Fruit fly (Drosophila melanogaster) whole organism, embryonic: ENCODE data around the gene HDAC1.
A peak's percentile ranks its signal among the peaks of the same experiment; 100 is the strongest.

Experiments used
- Atf6 ChIP-seq: fragments of 200-800 bp; sonication (Bioruptor generic); IDR thresholded peaks from 2 replicates; pipeline ENCODE4 v1.3.6; 2022; ENCODE audit warnings: missing biosample characterization, missing genetic modification characterization
- Bgb ChIP-seq: fragments of 200-800 bp; sonication (Bioruptor generic); IDR thresholded peaks from 2 replicates; pipeline ENCODE4 v1.3.6; 2022; ENCODE audit warnings: missing biosample characterization, missing genetic modification characterization; ENCODE audit not compliant: partially characterized antibody
- BtbVII ChIP-seq: fragments of 200-800 bp; sonication (Bioruptor generic); optimal IDR thresholded peaks from 3 replicates; lab custom pipeline; 2017; ENCODE audit warnings: missing biosample characterization, mild to moderate bottlenecking, missing genetic modification characterization
- CG10431 ChIP-seq: fragments of 200-800 bp; sonication (Bioruptor generic); optimal IDR thresholded peaks from 3 replicates; lab custom pipeline; 2018; ENCODE audit warnings: missing biosample characterization, mild to moderate bottlenecking, missing genetic modification characterization
- CG11085 ChIP-seq: fragments of 200-800 bp; sonication (Bioruptor generic); IDR thresholded peaks from 2 replicates; pipeline ENCODE4 v1.3.6; 2022; ENCODE audit warnings: missing biosample characterization, missing genetic modification characterization
- CG11456 ChIP-seq: fragments of 200-800 bp; sonication (Bioruptor generic); IDR thresholded peaks from 3 replicates; pipeline ENCODE4 v1.3.6; 2022; ENCODE audit warnings: missing biosample characterization, missing genetic modification characterization
- CG13123 ChIP-seq: fragments of 200-800 bp; sonication (Bioruptor generic); optimal IDR thresholded peaks from 2 replicates; lab custom pipeline; 2016; ENCODE audit warnings: missing biosample characterization, missing genetic modification characterization
- CG14441 ChIP-seq: fragments of 200-800 bp; sonication (Bioruptor generic); IDR thresholded peaks from 2 replicates; pipeline ENCODE4 v1.3.6; 2022; ENCODE audit warnings: missing biosample characterization, missing genetic modification characterization
- CG14965 ChIP-seq: fragments of 200-800 bp; sonication (Bioruptor generic); optimal IDR thresholded peaks from 2 replicates; lab custom pipeline; 2016; ENCODE audit warnings: missing biosample characterization, missing genetic modification characterization, borderline replicate concordance
- CG15479 ChIP-seq: fragments of 200-800 bp; sonication (Bioruptor generic); optimal IDR thresholded peaks from 3 replicates; lab custom pipeline; 2019; ENCODE audit warnings: missing biosample characterization, mild to moderate bottlenecking, missing genetic modification characterization, moderate library complexity
- CG17361 ChIP-seq: fragments of 200-800 bp; sonication (Bioruptor generic); IDR thresholded peaks from 3 replicates; pipeline ENCODE4 v1.3.6; 2022; ENCODE audit warnings: missing biosample characterization, missing genetic modification characterization
- CG17385 ChIP-seq: fragments of 200-800 bp; sonication (Bioruptor generic); optimal IDR thresholded peaks from 3 replicates; lab custom pipeline; 2018; ENCODE audit warnings: missing biosample characterization, mild to moderate bottlenecking, missing genetic modification characterization
- CG2120 ChIP-seq: fragments of 200-800 bp; sonication (Bioruptor generic); optimal IDR thresholded peaks from 3 replicates; lab custom pipeline; 2016; ENCODE audit warnings: missing biosample characterization, missing genetic modification characterization
- CG2875 ChIP-seq: fragments of 200-800 bp; sonication (Bioruptor generic); optimal IDR thresholded peaks from 2 replicates; lab custom pipeline; 2017; ENCODE audit warnings: missing biosample characterization, mild to moderate bottlenecking, missing genetic modification characterization, missing genetic modification reagents
- CG3065 ChIP-seq: fragments of 200-800 bp; sonication (Bioruptor generic); optimal IDR thresholded peaks from 2 replicates; lab custom pipeline; 2016; ENCODE audit warnings: missing biosample characterization, missing genetic modification characterization
- CG33213 ChIP-seq: fragments of 200-800 bp; sonication (Bioruptor generic); optimal IDR thresholded peaks from 3 replicates; lab custom pipeline; 2016; ENCODE audit warnings: missing biosample characterization, missing genetic modification characterization
- CG42726 ChIP-seq: fragments of 200-800 bp; sonication (Bioruptor generic); IDR thresholded peaks from 2 replicates; pipeline ENCODE4 v1.3.6; 2022; ENCODE audit warnings: missing biosample characterization, missing genetic modification characterization; ENCODE audit not compliant: partially characterized antibody
- CG4360 ChIP-seq: fragments of 200-800 bp; sonication (Bioruptor generic); IDR thresholded peaks from 2 replicates; pipeline ENCODE4 v1.3.6; 2022; ENCODE audit warnings: missing biosample characterization, missing genetic modification characterization
- CG4617 ChIP-seq: fragments of 200-800 bp; sonication (Bioruptor generic); optimal IDR thresholded peaks from 3 replicates; lab custom pipeline; 2016; ENCODE audit warnings: missing biosample characterization, missing genetic modification characterization, borderline replicate concordance
- CG4854 ChIP-seq: fragments of 200-800 bp; sonication (Bioruptor generic); optimal IDR thresholded peaks from 2 replicates; lab custom pipeline; 2016; ENCODE audit warnings: missing biosample characterization, missing genetic modification characterization, inconsistent platforms
- CG5245 ChIP-seq: fragments of 200-800 bp; sonication (Bioruptor generic); optimal IDR thresholded peaks from 3 replicates; lab custom pipeline; 2016; ENCODE audit warnings: missing biosample characterization, missing genetic modification characterization
- CG6272 ChIP-seq: fragments of 200-800 bp; sonication (Bioruptor generic); IDR thresholded peaks from 2 replicates; pipeline ENCODE4 v1.3.6; 2022; ENCODE audit warnings: missing biosample characterization, missing genetic modification characterization
- CG6654 ChIP-seq: fragments of 200-800 bp; sonication (Bioruptor generic); optimal IDR thresholded peaks from 2 replicates; lab custom pipeline; 2017; ENCODE audit warnings: missing biosample characterization, mild to moderate bottlenecking, missing genetic modification characterization
- CG6854 ChIP-seq: fragments of 200-800 bp; sonication (Bioruptor generic); optimal IDR thresholded peaks from 3 replicates; lab custom pipeline; 2017; ENCODE audit warnings: missing biosample characterization, mild to moderate bottlenecking, missing genetic modification characterization
- CG7556 ChIP-seq: fragments of 200-800 bp; sonication (Bioruptor generic); optimal IDR thresholded peaks from 2 replicates; lab custom pipeline; 2017; ENCODE audit warnings: missing biosample characterization, mild to moderate bottlenecking, missing genetic modification characterization
- CkIIα-i1 ChIP-seq: fragments of 200-800 bp; sonication (Bioruptor generic); IDR thresholded peaks from 2 replicates; pipeline ENCODE4 v1.3.6; 2022; ENCODE audit warnings: missing biosample characterization, missing genetic modification characterization
- Doc3 ChIP-seq: fragments of 200-800 bp; sonication (Bioruptor generic); IDR thresholded peaks from 3 replicates; pipeline ENCODE4 v1.3.6; 2022; ENCODE audit warnings: missing biosample characterization, missing genetic modification characterization; ENCODE audit not compliant: partially characterized antibody
- Fer1 ChIP-seq: fragments of 200-800 bp; sonication (Bioruptor generic); optimal IDR thresholded peaks from 2 replicates; lab custom pipeline; 2017; ENCODE audit warnings: missing biosample characterization, mild to moderate bottlenecking, missing genetic modification characterization
- Hmr ChIP-seq: fragments of 200-800 bp; sonication (Bioruptor generic); optimal IDR thresholded peaks from 3 replicates; lab custom pipeline; 2017; ENCODE audit warnings: mild to moderate bottlenecking, missing biosample characterization, missing genetic modification reagents, missing genetic modification characterization
- Hr39 ChIP-seq: fragments of >200 bp; optimal IDR thresholded peaks from 2 replicates; lab custom pipeline; 2017
- MTF-1 ChIP-seq: fragments of 200-800 bp; sonication (Bioruptor generic); optimal IDR thresholded peaks from 2 replicates; lab custom pipeline; 2018; ENCODE audit warnings: missing biosample characterization, mild to moderate bottlenecking, missing genetic modification characterization, borderline replicate concordance
- Oaz ChIP-seq: fragments of 200-800 bp; sonication (Bioruptor generic); IDR thresholded peaks from 2 replicates; pipeline ENCODE4 v1.3.6; 2022; ENCODE audit warnings: missing biosample characterization, missing genetic modification characterization
- PHDP ChIP-seq: fragments of 200-800 bp; sonication (Bioruptor generic); optimal IDR thresholded peaks from 3 replicates; lab custom pipeline; 2018; ENCODE audit warnings: missing biosample characterization, mild to moderate bottlenecking, missing genetic modification characterization, moderate library complexity
- Ssrp ChIP-seq: fragments of 200-800 bp; sonication (Bioruptor generic); optimal IDR thresholded peaks from 2 replicates; lab custom pipeline; 2018; ENCODE audit warnings: missing biosample characterization, mild to moderate bottlenecking, missing genetic modification characterization, moderate library complexity
- fd3F ChIP-seq: fragments of 200-800 bp; sonication (Bioruptor generic); optimal IDR thresholded peaks from 2 replicates; lab custom pipeline; 2018; ENCODE audit warnings: missing biosample characterization, mild to moderate bottlenecking, missing genetic modification characterization, moderate library complexity
- ftz-f1 ChIP-seq: fragments of 200-800 bp; sonication (Bioruptor generic); optimal IDR thresholded peaks from 2 replicates; lab custom pipeline; 2016; ENCODE audit warnings: missing biosample characterization, missing genetic modification characterization
- gsb ChIP-seq: fragments of 200-800 bp; sonication (Bioruptor generic); IDR thresholded peaks from 2 replicates; pipeline ENCODE4 v1.3.6; 2022; ENCODE audit warnings: missing biosample characterization, missing genetic modification characterization
- ind ChIP-seq: fragments of 200-800 bp; sonication (Bioruptor generic); optimal IDR thresholded peaks from 3 replicates; lab custom pipeline; 2016; ENCODE audit warnings: missing biosample characterization, missing genetic modification characterization
- mld ChIP-seq: fragments of 200-800 bp; sonication (Bioruptor generic); IDR thresholded peaks from 3 replicates; pipeline ENCODE4 v1.3.6; 2022; ENCODE audit warnings: missing biosample characterization, missing genetic modification characterization; ENCODE audit not compliant: partially characterized antibody
- nerfin-2 ChIP-seq: fragments of 200-800 bp; sonication (Bioruptor generic); IDR thresholded peaks from 2 replicates; pipeline ENCODE4 v1.3.6; 2022; ENCODE audit warnings: missing biosample characterization, missing genetic modification characterization; ENCODE audit not compliant: partially characterized antibody
- otp ChIP-seq: fragments of 200-800 bp; sonication (Bioruptor generic); IDR thresholded peaks from 3 replicates; pipeline ENCODE4, ENCODE4 v1.3.6; 2022; ENCODE audit warnings: missing biosample characterization, missing genetic modification characterization
- row ChIP-seq: fragments of 200-800 bp; sonication (Bioruptor generic); IDR thresholded peaks from 3 replicates; pipeline ENCODE4 v1.3.6; 2022; ENCODE audit warnings: missing biosample characterization, missing genetic modification characterization
- seq ChIP-seq: fragments of 200-800 bp; sonication (Bioruptor generic); IDR thresholded peaks from 2 replicates; pipeline ENCODE4 v1.3.6; 2022; ENCODE audit warnings: missing biosample characterization, missing genetic modification characterization
- sqz ChIP-seq: fragments of 200-800 bp; sonication (Bioruptor generic); optimal IDR thresholded peaks from 3 replicates; lab custom pipeline; 2018; ENCODE audit warnings: missing biosample characterization, mild to moderate bottlenecking, missing genetic modification characterization
- stc ChIP-seq: fragments of 200-800 bp; sonication (Bioruptor generic); IDR thresholded peaks from 2 replicates; pipeline ENCODE4 v1.3.6; 2022; ENCODE audit warnings: missing biosample characterization, missing genetic modification characterization
- stwl ChIP-seq: fragments of 200-800 bp; sonication (Bioruptor generic); optimal IDR thresholded peaks from 3 replicates; lab custom pipeline; 2018; ENCODE audit warnings: missing biosample characterization, mild to moderate bottlenecking, missing genetic modification characterization, moderate library complexity
- tx ChIP-seq: fragments of 200-800 bp; sonication (Bioruptor generic); optimal IDR thresholded peaks from 2 replicates; lab custom pipeline; 2016; ENCODE audit warnings: missing biosample characterization, missing genetic modification characterization
- vnd ChIP-seq: fragments of 200-800 bp; sonication (Bioruptor generic); IDR thresholded peaks from 3 replicates; pipeline ENCODE4 v1.3.6; 2022; ENCODE audit warnings: missing biosample characterization, missing genetic modification characterization; ENCODE audit not compliant: partially characterized antibody
- zen ChIP-seq: fragments of 200-800 bp; sonication (Bioruptor generic); optimal IDR thresholded peaks from 3 replicates; lab custom pipeline; 2018; ENCODE audit warnings: missing biosample characterization, mild to moderate bottlenecking, missing genetic modification characterization, moderate library complexity

The HDAC1 gene

DNA sequence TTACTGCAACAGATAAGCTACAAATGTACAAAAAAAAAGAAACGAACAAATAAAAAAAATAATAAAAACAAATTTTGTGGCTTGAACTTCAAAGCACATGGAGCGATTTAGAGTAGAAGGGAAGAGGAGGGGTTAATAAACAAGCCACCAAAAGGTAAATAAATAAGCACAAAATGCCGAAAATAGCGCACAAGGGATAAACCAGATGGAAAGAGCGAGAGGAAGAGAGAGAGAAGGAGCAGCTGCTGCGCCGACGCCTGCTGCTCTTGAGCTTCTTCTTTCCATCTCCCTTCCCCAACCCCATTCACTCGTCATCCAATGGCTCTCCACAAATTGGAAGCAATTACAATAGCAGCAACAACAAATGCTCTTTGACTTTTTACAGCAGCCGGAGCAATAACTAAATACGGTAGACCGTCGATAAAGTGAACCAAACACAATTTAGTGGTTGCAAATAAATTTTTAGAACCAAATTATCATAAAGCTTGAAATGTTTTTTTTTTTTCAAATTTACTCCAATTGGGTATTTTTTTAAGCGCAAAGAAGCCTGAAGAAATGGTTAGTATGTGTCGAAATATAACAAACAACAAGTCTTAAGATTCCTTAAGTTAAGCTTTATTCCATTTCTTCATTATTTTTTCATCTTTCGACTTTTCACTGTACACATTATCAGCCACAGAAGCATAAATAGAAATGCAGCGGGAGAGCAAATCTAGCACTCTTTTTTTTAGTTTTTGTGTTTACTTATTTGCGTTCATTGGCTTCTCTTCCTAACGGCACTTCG, 2.0 kb upstream of the HDAC1 start (continued):
- TF ChIP-seq zen (tag; lab: Kevin White, UChicago) = peak; percentile 71
- peak; percentile 91 for TF ChIP-seq Ssrp (tag; lab: Kevin White, UChicago)
- peak; percentile 65 for TF ChIP-seq CG14965 (GFP tag; lab: Kevin White, UChicago)
- TF ChIP-seq Fer1 (GFP tag; lab: Kevin White, UChicago) = peak; percentile 89
- TF ChIP-seq CG6272 (GFP tag; lab: Robert Waterston, UW) = peak; percentile 74
- TF ChIP-seq CG15479 (GFP tag; lab: Kevin White, UChicago) = no peak
- TF ChIP-seq Atf6 (GFP tag; lab: Robert Waterston, UW) = peak; percentile 86
- peak; percentile 89 for TF ChIP-seq CG7556 (GFP tag; lab: Kevin White, UChicago)
- peak; percentile 76 for TF ChIP-seq Hmr (GFP tag; lab: Kevin White, UChicago)
- TF ChIP-seq CG13123 (GFP tag; lab: Kevin White, UChicago) = peak; percentile 64
- no peak for TF ChIP-seq vnd (GFP tag; lab: Robert Waterston, UW)
- peak; percentile 75 for TF ChIP-seq CG11085 (GFP tag; lab: Robert Waterston, UW)
- no peak for TF ChIP-seq Doc3 (GFP tag; lab: Robert Waterston, UW)
- no peak for TF ChIP-seq stwl (tag; lab: Kevin White, UChicago)
- TF ChIP-seq MTF-1 (GFP tag; lab: Kevin White, UChicago) = peak; percentile 35
- peak; percentile 74 for TF ChIP-seq CG4617 (GFP tag; lab: Kevin White, UChicago)
- peak; percentile 86 for TF ChIP-seq fd3F (GFP tag; lab: Kevin White, UChicago)
- peak; percentile 65 for TF ChIP-seq CG6654
- TF ChIP-seq CG11456 (GFP tag; lab: Robert Waterston, UW) = peak; percentile 72
- TF ChIP-seq CG3065 (GFP tag; lab: Kevin White, UChicago) = peak; percentile 61
- TF ChIP-seq CG2875 (GFP tag; lab: Kevin White, UChicago) = peak; percentile 63
- TF ChIP-seq tx (GFP tag; lab: Kevin White, UChicago) = peak; percentile 88
- TF ChIP-seq Bgb (GFP tag; lab: Robert Waterston, UW) = no peak
- TF ChIP-seq CG17361 (GFP tag; lab: Robert Waterston, UW) = peak; percentile 96
- TF ChIP-seq CG42726 (GFP tag; lab: Robert Waterston, UW) = no peak
- peak; percentile 82 for TF ChIP-seq CG17385
- TF ChIP-seq BtbVII (GFP tag; lab: Kevin White, UChicago) = peak; percentile 76
- TF ChIP-seq seq (GFP tag; lab: Robert Waterston, UW) = peak; percentile 82
- TF ChIP-seq CkIIα-i1 = peak; percentile 34; the same call in 1 of the 2 replicates
- no peak for TF ChIP-seq Hr39
- no peak for TF ChIP-seq nerfin-2 (GFP tag; lab: Robert Waterston, UW)
- TF ChIP-seq CG2120 (GFP tag; lab: Kevin White, UChicago) = peak; percentile 92
- peak; percentile 89 for TF ChIP-seq CG14441 (GFP tag; lab: Robert Waterston, UW)
- 0 out of 2 replicates have a peak, but pooled peaks have one; percentile 47 for TF ChIP-seq CG4360
- peak; percentile 84 for TF ChIP-seq CG5245
- TF ChIP-seq CG4854 (GFP tag; lab: Kevin White, UChicago) = peak; percentile 81
- TF ChIP-seq Oaz (GFP tag; lab: Robert Waterston, UW) = peak; percentile 80
- peak; percentile 91 for TF ChIP-seq PHDP
- peak; percentile 83 for TF ChIP-seq stc (GFP tag; lab: Robert Waterston, UW)
- peak; percentile 84 for TF ChIP-seq CG6854 (GFP tag; lab: Kevin White, UChicago)
- peak; percentile 73 for TF ChIP-seq CG33213 (GFP tag; lab: Kevin White, UChicago)
- no peak for TF ChIP-seq ftz-f1
- TF ChIP-seq sqz (GFP tag; lab: Kevin White, UChicago) = peak; percentile 84
- peak; percentile 43 for TF ChIP-seq CG10431
- TF ChIP-seq gsb (GFP tag; lab: Robert Waterston, UW) = peak; percentile 53
- no peak for TF ChIP-seq mld (GFP tag; lab: Robert Waterston, UW)
- TF ChIP-seq row (GFP tag; lab: Robert Waterston, UW) = peak; percentile 93
- peak; percentile 90 for TF ChIP-seq ind (GFP tag; lab: Kevin White, UChicago)
- TF ChIP-seq otp (GFP tag; lab: Robert Waterston, UW) = 0 out of 3 replicates have a peak, but pooled peaks have one; percentile 30
